Fruit fly (Drosophila melanogaster) whole organism, embryonic: ENCODE data around the gene FucTA.
A peak's percentile ranks its signal among the peaks of the same experiment; 100 is the strongest.

Experiments used
- Adf1 ChIP-seq: fragments of 200-800 bp; sonication (Bioruptor generic); IDR thresholded peaks from 2 replicates; pipeline ENCODE4 v1.3.6; 2022; ENCODE audit warnings: missing biosample characterization, missing genetic modification characterization
- BEAF-32 ChIP-seq: fragments of 200-800 bp; sonication (Bioruptor generic); optimal IDR thresholded peaks from 3 replicates; lab custom pipeline; 2017; ENCODE audit warnings: missing biosample characterization, missing genetic modification characterization, mild to moderate bottlenecking, moderate library complexity, missing genetic modification reagents
- BtbVII ChIP-seq: fragments of 200-800 bp; sonication (Bioruptor generic); optimal IDR thresholded peaks from 3 replicates; lab custom pipeline; 2017; ENCODE audit warnings: missing biosample characterization, mild to moderate bottlenecking, missing genetic modification characterization
- CG11247 ChIP-seq: fragments of 200-800 bp; sonication (Bioruptor generic); IDR thresholded peaks from 2 replicates; pipeline ENCODE4 v1.3.6; 2022; ENCODE audit warnings: missing biosample characterization, missing genetic modification characterization
- CG11398 ChIP-seq: fragments of 200-800 bp; sonication (Bioruptor generic); optimal IDR thresholded peaks from 2 replicates; lab custom pipeline; 2016; ENCODE audit warnings: missing biosample characterization, missing genetic modification characterization
- CG12391 ChIP-seq: fragments of 200-800 bp; sonication (Bioruptor generic); optimal IDR thresholded peaks from 3 replicates; lab custom pipeline; 2018; ENCODE audit warnings: missing biosample characterization, mild to moderate bottlenecking, missing genetic modification characterization, moderate library complexity
- CG14050 ChIP-seq: fragments of 200-800 bp; sonication (Bioruptor generic); IDR thresholded peaks from 3 replicates; pipeline ENCODE4 v1.3.6; 2022; ENCODE audit warnings: missing biosample characterization, missing genetic modification characterization
- CG14710 ChIP-seq: fragments of 200-800 bp; sonication (Bioruptor generic); optimal IDR thresholded peaks from 3 replicates; lab custom pipeline; 2019; ENCODE audit warnings: missing biosample characterization, mild to moderate bottlenecking, missing genetic modification characterization, moderate library complexity
- CG1603 ChIP-seq: fragments of 200-800 bp; sonication (Bioruptor generic); optimal IDR thresholded peaks from 2 replicates; lab custom pipeline; 2019; ENCODE audit warnings: missing biosample characterization, mild to moderate bottlenecking, missing genetic modification characterization, moderate library complexity
- CG17328 ChIP-seq: fragments of 200-800 bp; sonication (Bioruptor generic); IDR thresholded peaks from 2 replicates; pipeline ENCODE4 v1.3.6; 2022; ENCODE audit warnings: missing biosample characterization, missing genetic modification characterization
- CG17359 ChIP-seq: fragments of 200-800 bp; sonication (Bioruptor generic); optimal IDR thresholded peaks from 3 replicates; lab custom pipeline; 2018; ENCODE audit warnings: missing biosample characterization, mild to moderate bottlenecking, missing genetic modification characterization, moderate library complexity
- CG17385 ChIP-seq: fragments of 200-800 bp; sonication (Bioruptor generic); optimal IDR thresholded peaks from 3 replicates; lab custom pipeline; 2018; ENCODE audit warnings: missing biosample characterization, mild to moderate bottlenecking, missing genetic modification characterization
- CG17568 ChIP-seq: fragments of 200-800 bp; sonication (Bioruptor generic); optimal IDR thresholded peaks from 2 replicates; lab custom pipeline; 2018; ENCODE audit warnings: missing biosample characterization, mild to moderate bottlenecking, missing genetic modification characterization, moderate library complexity
- CG2199 ChIP-seq: fragments of 200-800 bp; sonication (Bioruptor generic); IDR thresholded peaks from 3 replicates; pipeline ENCODE4 v1.3.6; 2022; ENCODE audit warnings: missing biosample characterization, missing genetic modification characterization
- CG2712 ChIP-seq: fragments of 200-800 bp; optimal IDR thresholded peaks from 3 replicates; lab custom pipeline; 2019; ENCODE audit warnings: missing biosample characterization, mild to moderate bottlenecking, missing genetic modification characterization, moderate library complexity
- CG31224 ChIP-seq: fragments of 200-800 bp; sonication (Bioruptor generic); IDR thresholded peaks from 2 replicates; pipeline ENCODE4 v1.3.6; 2022; ENCODE audit warnings: missing biosample characterization, missing genetic modification characterization
- CG33557 ChIP-seq: fragments of 200-800 bp; sonication (Bioruptor generic); optimal IDR thresholded peaks from 2 replicates; lab custom pipeline; 2019; ENCODE audit warnings: missing biosample characterization, mild to moderate bottlenecking, missing genetic modification characterization, moderate library complexity
- CG34376 ChIP-seq: fragments of 200-800 bp; sonication (Bioruptor generic); optimal IDR thresholded peaks from 2 replicates; lab custom pipeline; 2018; ENCODE audit warnings: missing biosample characterization, mild to moderate bottlenecking, missing genetic modification characterization
- CG4282 ChIP-seq: fragments of 200-800 bp; sonication (Bioruptor generic); optimal IDR thresholded peaks from 2 replicates; lab custom pipeline; 2016; ENCODE audit warnings: missing biosample characterization, missing genetic modification characterization
- CG6683 ChIP-seq: fragments of 200-800 bp; sonication (Bioruptor generic); optimal IDR thresholded peaks from 2 replicates; lab custom pipeline; 2017; ENCODE audit warnings: missing biosample characterization, mild to moderate bottlenecking, missing genetic modification characterization, missing genetic modification reagents
- CG7357 ChIP-seq: fragments of 200-800 bp; sonication (Bioruptor generic); IDR thresholded peaks from 3 replicates; pipeline ENCODE4 v1.3.6; 2022; ENCODE audit warnings: missing biosample characterization, missing genetic modification characterization
- CG7372 ChIP-seq: fragments of 200-800 bp; sonication (Bioruptor generic); IDR thresholded peaks from 2 replicates; pipeline ENCODE4 v1.3.6; 2022; ENCODE audit warnings: missing biosample characterization, missing genetic modification characterization
- CG8290 ChIP-seq, 3 experiments: fragments of 200-800 bp; sonication (Bioruptor generic); optimal IDR thresholded peaks; 2 replicates each; lab custom pipeline; 2016 to 2019; ENCODE audit warnings: missing biosample characterization in 3 of 3, missing genetic modification characterization in 3 of 3, mild to moderate bottlenecking in 2 of 3, moderate library complexity in 1 of 3
- CG9727 ChIP-seq: fragments of 200-800 bp; sonication (Bioruptor generic); optimal IDR thresholded peaks from 3 replicates; lab custom pipeline; 2017; ENCODE audit warnings: missing biosample characterization, mild to moderate bottlenecking, missing genetic modification characterization
- CHES-1-like ChIP-seq: fragments of 200-800 bp; sonication (Bioruptor generic); optimal IDR thresholded peaks from 2 replicates; lab custom pipeline; 2016; ENCODE audit warnings: missing biosample characterization, missing genetic modification characterization
- Fer3 ChIP-seq: fragments of 200-800 bp; sonication (Bioruptor generic); optimal IDR thresholded peaks from 2 replicates; lab custom pipeline; 2018; ENCODE audit warnings: missing biosample characterization, mild to moderate bottlenecking, missing genetic modification characterization, moderate library complexity
- HLH3B ChIP-seq: fragments of 200-800 bp; sonication (Bioruptor generic); IDR thresholded peaks from 2 replicates; pipeline ENCODE4 v1.3.6; 2022; ENCODE audit warnings: missing biosample characterization, missing genetic modification characterization
- Mrtf ChIP-seq: fragments of 200-800 bp; sonication (Bioruptor generic); IDR thresholded peaks from 3 replicates; pipeline ENCODE4 v1.3.6; 2022; ENCODE audit warnings: missing biosample characterization, missing genetic modification characterization
- Side ChIP-seq: fragments of 200-800 bp; sonication (Bioruptor generic); optimal IDR thresholded peaks from 2 replicates; lab custom pipeline; 2016; ENCODE audit warnings: missing biosample characterization, missing genetic modification characterization
- Sry-β ChIP-seq: fragments of 200-800 bp; sonication (Bioruptor generic); optimal IDR thresholded peaks from 2 replicates; lab custom pipeline; 2018; ENCODE audit warnings: missing biosample characterization, mild to moderate bottlenecking, missing genetic modification characterization, moderate library complexity
- Xbp1 ChIP-seq: fragments of 200-800 bp; sonication (Bioruptor generic); optimal IDR thresholded peaks from 3 replicates; lab custom pipeline; 2016; ENCODE audit warnings: missing biosample characterization, mild to moderate bottlenecking, missing genetic modification characterization
- ac ChIP-seq: fragments of 200-800 bp; sonication (Bioruptor generic); optimal IDR thresholded peaks from 3 replicates; lab custom pipeline; 2017; ENCODE audit warnings: missing biosample characterization, mild to moderate bottlenecking, missing genetic modification characterization
- bab2 ChIP-seq: fragments of 200-800 bp; sonication (Bioruptor generic); optimal IDR thresholded peaks from 2 replicates; lab custom pipeline; 2016; ENCODE audit warnings: missing biosample characterization, missing genetic modification characterization
- bsh ChIP-seq, 2 experiments: fragments of 200-800 bp; sonication (Bioruptor generic); optimal IDR thresholded peaks; 2 replicates each; lab custom pipeline; 2017 to 2018; ENCODE audit warnings: mild to moderate bottlenecking in 2 of 2, missing biosample characterization in 2 of 2, missing genetic modification characterization in 2 of 2, moderate library complexity in 1 of 2
- chinmo ChIP-seq: fragments of 200-800 bp; sonication (Bioruptor generic); IDR thresholded peaks from 4 replicates; pipeline ENCODE4 v1.3.6; 2022; ENCODE audit warnings: missing biosample characterization, missing genetic modification characterization; ENCODE audit not compliant: partially characterized antibody
- crol ChIP-seq: fragments of 200-800 bp; sonication (Bioruptor generic); IDR thresholded peaks from 2 replicates; pipeline ENCODE4 v1.3.6; 2022; ENCODE audit warnings: missing biosample characterization, missing genetic modification characterization
- esg ChIP-seq: fragments of 200-800 bp; sonication (Bioruptor generic); conservative IDR thresholded peaks from 2 replicates; pipeline ENCODE4 v1.3.6; 2022; ENCODE audit warnings: missing biosample characterization, missing genetic modification characterization
- ftz-f1 ChIP-seq: fragments of 200-800 bp; sonication (Bioruptor generic); optimal IDR thresholded peaks from 2 replicates; lab custom pipeline; 2016; ENCODE audit warnings: missing biosample characterization, missing genetic modification characterization
- hkb ChIP-seq, 2 experiments: fragments of 200-800 bp in 1 of 2; fragments of >200 bp in 1 of 2; sonication (Bioruptor generic) in 1 of 2; IDR thresholded peaks in 1 of 2; optimal IDR thresholded peaks in 1 of 2; 2 replicates each; pipeline versions ENCODE4 v1.3.6 to Lab custom; 2017 to 2022; ENCODE audit warnings: missing biosample characterization in 1 of 2, missing genetic modification characterization in 1 of 2
- ind ChIP-seq: fragments of 200-800 bp; sonication (Bioruptor generic); optimal IDR thresholded peaks from 3 replicates; lab custom pipeline; 2016; ENCODE audit warnings: missing biosample characterization, missing genetic modification characterization
- inv ChIP-seq: fragments of 200-800 bp; sonication (Bioruptor generic); IDR thresholded peaks from 2 replicates; pipeline ENCODE4 v1.3.6; 2022; ENCODE audit warnings: missing biosample characterization, missing genetic modification characterization; ENCODE audit not compliant: partially characterized antibody
- phol ChIP-seq: fragments of 200-800 bp; sonication (Bioruptor generic); optimal IDR thresholded peaks from 3 replicates; lab custom pipeline; 2018; ENCODE audit warnings: missing biosample characterization, mild to moderate bottlenecking, missing genetic modification characterization, moderate library complexity
- pnt ChIP-seq: fragments of 200-800 bp; sonication (Bioruptor generic); optimal IDR thresholded peaks from 3 replicates; lab custom pipeline; 2016; ENCODE audit warnings: missing biosample characterization, missing genetic modification characterization
- ro ChIP-seq: fragments of 200-800 bp; sonication (Bioruptor generic); IDR thresholded peaks from 2 replicates; pipeline ENCODE4 v1.3.6; 2022; ENCODE audit warnings: missing biosample characterization, missing genetic modification characterization
- shn ChIP-seq: fragments of 200-800 bp; sonication (Bioruptor generic); optimal IDR thresholded peaks from 3 replicates; lab custom pipeline; 2016; ENCODE audit warnings: missing biosample characterization, missing genetic modification characterization
- tup ChIP-seq: fragments of 200-800 bp; sonication (Bioruptor generic); optimal IDR thresholded peaks from 2 replicates; lab custom pipeline; 2016; ENCODE audit warnings: missing biosample characterization, mild to moderate bottlenecking, missing genetic modification characterization, moderate library complexity
- unc-4 ChIP-seq: fragments of 200-800 bp; sonication (Bioruptor generic); IDR thresholded peaks from 2 replicates; pipeline ENCODE4 v1.3.6; 2022; ENCODE audit warnings: missing biosample characterization, missing genetic modification characterization; ENCODE audit not compliant: partially characterized antibody

Gene FucTA

dm6 chr3L:15098659-15099512 lies 48.1 kb upstream of the FucTA start (continued):
- TF ChIP-seq CG33557 (GFP tag; lab: Kevin White, UChicago) (peak; percentile 79), crol (no peak; the same call in 1 of the 2 replicates), CG31224 (GFP tag; lab: Robert Waterston, UW) (peak; percentile 66; the same call in 1 of the 2 replicates), Sry-β (GFP tag; lab: Kevin White, UChicago) (peak; percentile 41), bab2 (GFP tag; lab: Kevin White, UChicago) (peak; percentile 11), CG7357 (GFP tag; lab: Robert Waterston, UW) (peak; percentile 76), BEAF-32 (GFP tag; lab: Kevin White, UChicago) (no peak), CG14050 (GFP tag; lab: Robert Waterston, UW) (peak; percentile 61; the same call in 2 of the 3 replicates), inv (GFP tag; lab: Robert Waterston, UW) (no peak), pnt (GFP tag; lab: Kevin White, UChicago) (peak; percentile 38), CG34376 (GFP tag; lab: Kevin White, UChicago) (peak; percentile 69), tup (GFP tag; lab: Kevin White, UChicago) (no peak), CG14710 (tag; lab: Kevin White, UChicago) (peak; percentile 97), phol (tag; lab: Kevin White, UChicago) (peak; percentile 95), chinmo (0 out of 4 replicates have a peak, but pooled peaks have one; percentile 20), Fer3 (peak; percentile 89), CG11398 (GFP tag; lab: Kevin White, UChicago) (no peak), esg (GFP tag; lab: Robert Waterston, UW) (peak; percentile 53; the same call in 1 of the 2 replicates), ac (GFP tag; lab: Kevin White, UChicago) (peak; percentile 70), CG8290 (GFP tag; optimal IDR thresholded peaks at IDR 0.05; lab: Kevin White, UChicago) (peak; percentile 34), CG8290 (tag; optimal IDR thresholded peaks at IDR 0.05; lab: Kevin White, UChicago) (no peak), CG4282 (GFP tag; lab: Kevin White, UChicago) (no peak), HLH3B (GFP tag; lab: Robert Waterston, UW) (peak; percentile 91), CG6683 (GFP tag; lab: Kevin White, UChicago) (peak; percentile 91), CG12391 (tag; lab: Kevin White, UChicago) (peak; percentile 91), CG17568 (GFP tag; lab: Kevin White, UChicago) (peak; percentile 67), CG17385 (GFP tag; lab: Kevin White, UChicago) (peak; percentile 82), CG2712 (tag; lab: Kevin White, UChicago) (peak; percentile 97), Side (GFP tag; lab: Kevin White, UChicago) (no peak), ftz-f1 (GFP tag; lab: Kevin White, UChicago) (no peak), bsh (GFP tag; optimal IDR thresholded peaks at IDR 0.05; lab: Kevin White, UChicago) (peak; percentile 53 to 89), CG9727 (GFP tag; lab: Kevin White, UChicago) (peak; percentile 88), Xbp1 (peak; percentile 66), ind (peak; percentile 84), Adf1 (GFP tag; lab: Robert Waterston, UW) (no peak), hkb (optimal IDR thresholded peaks at IDR 0.05; lab: Kevin White, UChicago) (no peak), hkb (GFP tag; IDR thresholded peaks at IDR 0.05; lab: Robert Waterston, UW) (peak; percentile 93), CG17359 (tag; lab: Kevin White, UChicago) (peak; percentile 91), Mrtf (GFP tag; lab: Robert Waterston, UW) (peak; percentile 72; the same call in 2 of the 3 replicates), CHES-1-like (no peak), ro (GFP tag; lab: Robert Waterston, UW) (peak; percentile 62), CG2199 (GFP tag; lab: Robert Waterston, UW) (0 out of 3 replicates have a peak, but pooled peaks have one; percentile 35), BtbVII (GFP tag; lab: Kevin White, UChicago) (peak; percentile 86), shn (GFP tag; lab: Kevin White, UChicago) (no peak), CG17328 (GFP tag; lab: Robert Waterston, UW) (peak; percentile 86), CG7372 (GFP tag; lab: Robert Waterston, UW) (peak; percentile 67; the same call in 1 of the 2 replicates), CG1603 (tag; lab: Kevin White, UChicago) (peak; percentile 64), unc-4 (GFP tag; lab: Robert Waterston, UW) (no peak), CG11247 (peak; percentile 75)
